Worm (Caenorhabditis elegans) whole organism, young adult: Measurements from ENCODE around the gene odr-1.

Source experiments
- F57A8.1 ChIP-seq: fragments of 200-800 bp; sonication (Bioruptor generic); optimal IDR thresholded peaks from 2 replicates; lab custom pipeline; 2018; ENCODE audit warnings: mild to moderate bottlenecking, missing genetic modification characterization, moderate library complexity, missing compliant biosample characterization
- T26A5.8 ChIP-seq: sonication (generic microtip); optimal IDR thresholded peaks from 2 replicates; lab custom pipeline; 2016; ENCODE audit warnings: missing genetic modification characterization, missing compliant biosample characterization
- Y53F4B.3 ChIP-seq: fragments of 200-800 bp; sonication (Bioruptor generic); IDR thresholded peaks from 2 replicates; pipeline ENCODE4 v1.3.6; 2022; ENCODE audit warnings: missing genetic modification reagents, missing genetic modification characterization, missing compliant biosample characterization
- ceh-27 ChIP-seq: fragments of 200-800 bp; sonication (Bioruptor generic); optimal IDR thresholded peaks from 2 replicates; lab custom pipeline; 2018; ENCODE audit warnings: mild to moderate bottlenecking, missing genetic modification characterization, moderate library complexity, missing compliant biosample characterization
- dpl-1 ChIP-seq: fragments of 150-350 bp; optimal IDR thresholded peaks from 2 replicates; lab custom pipeline; 2014; ENCODE audit warnings: missing biosample characterization, missing genetic modification reagents, missing genetic modification characterization
- egl-44 ChIP-seq: fragments of 200-800 bp; sonication (Bioruptor generic); IDR thresholded peaks from 2 replicates; pipeline ENCODE4 v1.3.6; 2022; ENCODE audit warnings: missing genetic modification reagents, missing genetic modification characterization, missing compliant biosample characterization
- lag-1 ChIP-seq: fragments of 200-800 bp; sonication (Bioruptor generic); IDR thresholded peaks from 2 replicates; pipeline ENCODE4 v1.3.6; 2022; ENCODE audit warnings: missing genetic modification reagents, missing genetic modification characterization, missing compliant biosample characterization
- tbx-9 ChIP-seq: sonication (generic microtip); optimal IDR thresholded peaks from 2 replicates; lab custom pipeline; 2016; ENCODE audit warnings: borderline replicate concordance, missing genetic modification characterization, inconsistent platforms, missing compliant biosample characterization
- ztf-18 ChIP-seq: sonication (generic microtip); optimal IDR thresholded peaks from 2 replicates; lab custom pipeline; 2016; ENCODE audit warnings: missing genotype, mild to moderate bottlenecking, missing genetic modification characterization, missing compliant biosample characterization

DNA sequence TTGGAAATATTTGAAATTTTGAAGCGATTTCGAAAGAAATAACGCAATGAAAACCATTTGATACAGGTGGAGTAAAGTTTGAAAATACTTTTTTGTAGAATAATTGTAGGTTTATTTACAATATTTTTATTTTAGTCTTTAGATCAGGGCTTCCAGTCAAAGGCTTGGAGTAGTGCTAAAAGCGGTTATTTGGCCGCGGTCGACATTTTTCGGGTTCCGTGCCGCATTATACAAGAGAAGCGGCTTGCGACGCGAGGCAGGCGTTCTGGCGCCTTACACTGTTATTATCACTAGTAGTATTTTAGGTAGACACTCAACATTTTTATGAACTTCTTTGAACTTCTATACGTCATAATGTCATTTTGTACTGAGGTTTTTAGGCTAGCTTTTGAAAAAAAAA, 44.3 kb downstream of the odr-1 start:
- TF ChIP-seq F57A8.1 (GFP tag; lab: Kevin White, UChicago): no peak
- no peak for TF ChIP-seq egl-44
- TF ChIP-seq dpl-1 (GFP tag; lab: Kevin White, UChicago): no peak
- TF ChIP-seq ceh-27 (GFP tag; lab: Kevin White, UChicago): no peak
- no peak for TF ChIP-seq Y53F4B.3 (GFP tag; lab: Robert Waterston, UW)
- TF ChIP-seq T26A5.8 (tag; lab: Kevin White, UChicago): no peak
- TF ChIP-seq lag-1 (GFP tag; lab: Robert Waterston, UW): no peak
- TF ChIP-seq ztf-18 (tag; lab: Kevin White, UChicago): no peak
- TF ChIP-seq tbx-9 (tag; lab: Kevin White, UChicago): no peak
